Worm (Caenorhabditis elegans): ENCODE measurements around the gene F14H8.4.
A peak's percentile ranks its signal among the peaks of the same experiment; 100 is the strongest.

Gene F14H8.4

DNA sequence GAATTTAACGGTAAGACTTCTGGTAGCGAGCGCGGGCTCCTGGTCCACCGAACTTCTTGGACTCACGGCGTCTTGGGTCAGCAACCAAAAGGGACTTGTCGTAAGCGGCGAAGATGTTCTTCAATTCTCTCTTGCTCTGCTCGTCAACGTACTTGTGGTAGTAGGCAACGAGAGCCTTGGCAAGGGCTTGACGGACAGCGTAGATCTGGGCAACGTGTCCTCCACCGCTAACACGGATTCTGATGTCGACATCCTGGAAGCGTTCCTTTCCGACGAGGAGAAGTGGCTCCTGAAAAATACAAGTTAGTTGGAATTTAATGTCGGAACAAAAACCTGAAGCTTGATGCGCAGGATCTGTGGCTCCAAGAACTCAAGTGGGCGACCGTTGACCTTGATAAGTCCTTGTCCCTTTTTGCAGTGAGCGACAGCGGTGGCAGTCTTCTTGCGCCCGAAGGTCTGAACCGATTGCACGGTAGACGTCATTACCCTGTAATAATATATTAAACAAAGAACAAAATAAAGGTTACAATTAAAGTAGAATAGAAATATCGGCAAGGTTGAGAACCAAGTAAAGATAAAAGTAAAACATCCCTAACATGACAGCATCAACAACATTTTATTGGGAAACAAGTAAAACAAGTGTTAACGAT, 23.5 kb upstream of the F14H8.4 start, which contains the start of gene rps-16 (continued):
- TF ChIP-seq Y67H2A.10 (GFP tag; conservative IDR thresholded peaks at IDR 0.05) (no peak), ztf-25 (GFP tag; IDR thresholded peaks at IDR 0.05) (no peak), lsl-1 (GFP tag; optimal IDR thresholded peaks at IDR 0.05) (no peak), Y53F4B.3 (GFP tag; IDR thresholded peaks at IDR 0.05) (no peak), F52B5.7 (tag; optimal IDR thresholded peaks at IDR 0.05) (no peak), B0336.3 (GFP tag; IDR thresholded peaks at IDR 0.05) (peak; percentile 79; the same call in 1 of the 2 replicates), F39B2.1 (GFP tag; IDR thresholded peaks at IDR 0.05) (peak; percentile 75; the same call in 1 of the 2 replicates), F57A8.1 (GFP tag; optimal IDR thresholded peaks at IDR 0.05) (peak; percentile 35), him-1 (tag; optimal IDR thresholded peaks at IDR 0.05) (no peak), hmg-1.2 (GFP tag; IDR thresholded peaks at IDR 0.05) (peak; percentile 27; the same call in 1 of the 2 replicates), F37B4.10 (GFP tag; IDR thresholded peaks at IDR 0.05) (no peak), die-1 (tag; optimal IDR thresholded peaks at IDR 0.05) (peak; percentile 15), madf-8 (GFP tag; conservative IDR thresholded peaks at IDR 0.05) (no peak), hlh-26 (GFP tag; conservative IDR thresholded peaks at IDR 0.05) (no peak), let-607 (tag; optimal IDR thresholded peaks at IDR 0.05) (no peak), attf-6 (GFP tag; IDR thresholded peaks at IDR 0.05) (peak; percentile 77), ccch-3 (GFP tag; optimal IDR thresholded peaks at IDR 0.05) (no peak), tbx-9 (tag; optimal IDR thresholded peaks at IDR 0.05; ENCODE audit: borderline replicate concordance) (no peak), D2030.7 (GFP tag; IDR thresholded peaks at IDR 0.05) (no peak), F23B12.7 (tag; optimal IDR thresholded peaks at IDR 0.05; ENCODE audit: insufficient read depth) (no peak), T07F8.4 (tag; optimal IDR thresholded peaks at IDR 0.05) (no peak), hlh-12 (tag; optimal IDR thresholded peaks at IDR 0.05) (no peak), Y79H2A.3 (GFP tag; conservative IDR thresholded peaks at IDR 0.05) (no peak), zim-3 (tag; optimal IDR thresholded peaks at IDR 0.05) (no peak), nhr-90 (tag; optimal IDR thresholded peaks at IDR 0.05) (no peak), ztf-6 (GFP tag; IDR thresholded peaks at IDR 0.05) (no peak), snpc-4 (GFP tag; optimal IDR thresholded peaks at IDR 0.05) (no peak), snpc-4 (tag; optimal IDR thresholded peaks at IDR 0.05) (peak in 2 of 4 experiments; percentile 27 to 29), madf-6 (GFP tag; IDR thresholded peaks at IDR 0.05) (peak; percentile 80), F33H1.4 (GFP tag; IDR thresholded peaks at IDR 0.05) (no peak), hmg-20 (GFP tag; IDR thresholded peaks at IDR 0.05) (no peak)

DNA sequence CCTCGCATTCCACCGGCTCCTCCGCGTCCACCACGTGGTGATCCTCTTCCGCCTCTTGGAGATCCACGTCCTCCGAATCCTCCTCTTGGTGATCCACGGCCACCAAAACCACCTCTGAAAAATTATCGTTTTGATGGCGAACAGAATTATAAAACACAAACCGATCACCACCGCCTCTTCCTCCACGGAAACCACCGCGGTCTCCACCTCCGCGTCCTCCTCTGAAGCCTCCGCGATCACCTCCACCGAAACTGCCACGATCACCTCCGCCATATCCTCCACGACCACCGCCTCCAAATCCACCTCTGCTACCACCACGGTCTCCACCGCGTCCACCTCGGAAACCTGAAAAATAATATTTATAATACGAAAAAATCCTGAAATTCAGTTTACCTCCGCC, 22.1 kb upstream of the F14H8.4 start:
- TF ChIP-seq nhr-120 (GFP tag; IDR thresholded peaks at IDR 0.05) = no peak
- peak; percentile 78 for TF ChIP-seq egrh-3 (GFP tag; IDR thresholded peaks at IDR 0.05)
- TF ChIP-seq repo-1 (tag; optimal IDR thresholded peaks at IDR 0.05) = no peak
- TF ChIP-seq attf-3 (GFP tag; conservative IDR thresholded peaks at IDR 0.05) = no peak
- no peak for TF ChIP-seq ceh-58 (GFP tag; IDR thresholded peaks at IDR 0.05)
- no peak for TF ChIP-seq hlh-12 (tag; optimal IDR thresholded peaks at IDR 0.05)
- TF ChIP-seq let-526 (GFP tag; IDR thresholded peaks at IDR 0.05) = no peak
- TF ChIP-seq egl-18 (GFP tag; IDR thresholded peaks at IDR 0.05) = no peak
- no peak for TF ChIP-seq chd-7 (tag; optimal IDR thresholded peaks at IDR 0.05)
- TF ChIP-seq ceh-100 (GFP tag; IDR thresholded peaks at IDR 0.05) = no peak
- no peak for TF ChIP-seq nfya-1 (tag; optimal IDR thresholded peaks at IDR 0.05; ENCODE audit: borderline replicate concordance, insufficient read depth)
- no peak for TF ChIP-seq die-1 (tag; optimal IDR thresholded peaks at IDR 0.05)
- TF ChIP-seq F57A8.1 (GFP tag; optimal IDR thresholded peaks at IDR 0.05) = peak; percentile 20
- no peak for TF ChIP-seq ztf-22 (GFP tag; optimal IDR thresholded peaks at IDR 0.05)
- no peak for TF ChIP-seq F22D6.2 (tag; optimal IDR thresholded peaks at IDR 0.05)
- no peak for TF ChIP-seq athp-1 (tag; optimal IDR thresholded peaks at IDR 0.05)
- no peak for TF ChIP-seq cebp-2 (GFP tag; IDR thresholded peaks at IDR 0.05)
- no peak for TF ChIP-seq dpff-1 (tag; optimal IDR thresholded peaks at IDR 0.05)
- TF ChIP-seq madf-6 (GFP tag; IDR thresholded peaks at IDR 0.05) = no peak
- TF ChIP-seq rec-8 (tag; optimal IDR thresholded peaks at IDR 0.05) = no peak
- TF ChIP-seq xnd-1 (tag; optimal IDR thresholded peaks at IDR 0.05) = no peak
- no peak for TF ChIP-seq let-607 (tag; optimal IDR thresholded peaks at IDR 0.05)
- no peak for TF ChIP-seq F52B5.7 (tag; optimal IDR thresholded peaks at IDR 0.05)
- no peak for TF ChIP-seq ztf-6 (GFP tag; IDR thresholded peaks at IDR 0.05)
